Fruit fly (Drosophila melanogaster): Measurements from ENCODE around the gene Srp9.
A peak's percentile ranks its signal among the peaks of the same experiment; 100 is the strongest.

Gene Srp9

DNA sequence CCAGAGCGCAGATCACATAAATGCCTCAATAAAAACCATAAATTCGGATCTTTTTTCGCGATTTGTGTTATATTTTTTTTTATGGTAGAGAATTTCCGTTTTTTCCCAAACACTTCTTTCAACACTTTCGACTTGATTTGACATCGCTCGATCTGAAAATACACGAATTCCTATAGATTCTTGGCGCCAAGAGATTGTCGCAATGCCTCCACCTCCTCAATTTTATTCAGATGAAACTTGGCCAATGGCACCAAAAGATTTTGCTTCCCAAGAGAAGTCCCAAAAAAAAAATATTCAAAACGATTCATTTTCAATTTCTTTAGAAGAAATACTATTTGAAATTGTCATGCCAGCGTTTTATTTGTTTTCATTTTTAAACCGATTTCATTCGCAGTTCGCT lies 31.6 kb upstream of the Srp9 start:
- TF ChIP-seq CG8301 (tag; optimal IDR thresholded peaks at IDR 0.05) (no peak), D1 (tag; optimal IDR thresholded peaks at IDR 0.05) (no peak), CG14655 (GFP tag; optimal IDR thresholded peaks at IDR 0.05) (no peak), Snoo (tag; optimal IDR thresholded peaks at IDR 0.05) (no peak), CG13204 (GFP tag; optimal IDR thresholded peaks at IDR 0.05) (no peak), Pif1A (GFP tag; optimal IDR thresholded peaks at IDR 0.05) (no peak), Pif1B (GFP tag; optimal IDR thresholded peaks at IDR 0.05) (no peak), rn (GFP tag; IDR thresholded peaks at IDR 0.05) (no peak), CG10348 (GFP tag; IDR thresholded peaks at IDR 0.05) (no peak), fd96Ca (GFP tag; IDR thresholded peaks at IDR 0.05) (no peak), gl (tag; optimal IDR thresholded peaks at IDR 0.05) (no peak), Ets98B (GFP tag; IDR thresholded peaks at IDR 0.05) (no peak), CG8159 (tag; optimal IDR thresholded peaks at IDR 0.05) (no peak), CG32121 (GFP tag; IDR thresholded peaks at IDR 0.05) (no peak), CG4496 (GFP tag; IDR thresholded peaks at IDR 0.05) (no peak), CG12605 (GFP tag; IDR thresholded peaks at IDR 0.05) (no peak), EcR (GFP tag; optimal IDR thresholded peaks at IDR 0.05) (no peak), CG9948 (tag; optimal IDR thresholded peaks at IDR 0.05) (no peak), CG34367 (tag; optimal IDR thresholded peaks at IDR 0.05) (no peak)

DNA sequence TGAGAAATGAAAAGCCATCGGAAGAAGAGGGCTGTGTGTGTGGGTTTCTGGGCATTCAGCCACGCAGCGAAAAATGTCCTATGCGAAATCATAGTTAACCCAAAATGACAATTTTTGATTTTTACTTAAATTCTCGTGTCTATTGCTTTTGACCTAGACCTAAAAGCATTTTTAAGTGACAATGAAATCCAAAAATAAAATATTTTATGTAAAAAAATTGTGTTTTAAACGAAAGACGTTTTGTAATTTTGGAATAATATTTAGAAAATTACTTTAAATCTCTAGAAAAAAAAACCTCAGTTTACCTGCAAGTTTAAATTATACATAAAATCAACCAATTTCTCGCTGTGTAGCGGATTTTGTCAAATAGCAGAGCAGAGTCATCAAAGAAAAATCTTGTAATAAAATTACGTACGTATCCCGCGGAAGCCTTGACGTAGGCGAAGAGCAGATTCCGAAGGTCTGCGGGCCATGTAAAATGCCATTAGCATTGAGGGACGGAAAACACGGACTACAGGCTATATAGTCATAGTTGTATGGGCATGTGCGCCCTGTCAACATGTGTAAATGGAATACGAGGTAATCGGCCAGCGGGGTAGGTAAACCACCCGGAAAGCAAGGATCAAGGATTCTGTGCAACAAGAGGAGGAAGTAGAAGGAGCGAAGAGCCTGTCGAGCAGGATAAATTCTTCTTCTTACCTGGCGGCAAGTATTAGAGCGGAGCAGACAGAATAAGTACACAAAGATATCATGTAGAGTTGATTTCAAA lies 26.3 kb upstream of the Srp9 start:
- TF ChIP-seq Pif1A (GFP tag; optimal IDR thresholded peaks at IDR 0.05) (no peak), CG14655 (GFP tag; optimal IDR thresholded peaks at IDR 0.05) (peak; percentile 24), CG15710 (tag; optimal IDR thresholded peaks at IDR 0.05) (no peak)

DNA sequence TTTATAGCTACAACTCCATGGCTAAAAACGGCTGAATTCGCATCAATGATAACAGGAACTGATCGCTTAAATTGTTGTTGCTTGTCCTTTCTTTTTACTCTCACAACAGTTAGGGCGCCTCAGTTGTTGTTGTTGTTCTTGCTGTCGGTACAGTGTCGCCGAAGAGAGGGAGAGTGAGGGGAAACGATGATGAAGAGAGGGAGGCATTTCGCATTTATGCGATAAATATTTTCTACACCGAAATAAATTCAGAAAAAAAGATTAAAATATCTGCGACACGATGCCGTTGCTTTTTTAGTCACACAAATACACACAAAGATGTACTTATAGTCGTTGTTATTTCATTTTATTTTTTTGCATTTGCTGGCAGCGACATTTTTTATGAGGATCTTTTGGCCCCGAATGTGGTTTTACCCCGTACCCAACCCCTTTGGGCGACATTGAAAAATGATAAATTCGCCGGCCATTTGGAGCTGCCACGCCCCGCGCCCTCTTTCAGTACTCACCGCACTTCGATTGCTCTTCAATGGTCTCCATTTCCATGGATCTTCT lies 25.2 kb upstream of the Srp9 start:
- TF ChIP-seq CG8301 (tag; optimal IDR thresholded peaks at IDR 0.05) (no peak), CG9948 (tag; optimal IDR thresholded peaks at IDR 0.05) (no peak), fd96Ca (GFP tag; IDR thresholded peaks at IDR 0.05) (no peak), rn (GFP tag; IDR thresholded peaks at IDR 0.05) (no peak), D1 (tag; optimal IDR thresholded peaks at IDR 0.05) (no peak), Pif1A (GFP tag; optimal IDR thresholded peaks at IDR 0.05) (no peak), Snoo (tag; optimal IDR thresholded peaks at IDR 0.05) (no peak), CG17806 (tag; optimal IDR thresholded peaks at IDR 0.05) (no peak), CG13204 (GFP tag; optimal IDR thresholded peaks at IDR 0.05) (no peak), CG15710 (tag; optimal IDR thresholded peaks at IDR 0.05) (no peak), CG32121 (GFP tag; IDR thresholded peaks at IDR 0.05) (no peak), Pif1B (GFP tag; optimal IDR thresholded peaks at IDR 0.05) (no peak), CG34367 (tag; optimal IDR thresholded peaks at IDR 0.05) (no peak), CG8159 (tag; optimal IDR thresholded peaks at IDR 0.05) (no peak)

DNA sequence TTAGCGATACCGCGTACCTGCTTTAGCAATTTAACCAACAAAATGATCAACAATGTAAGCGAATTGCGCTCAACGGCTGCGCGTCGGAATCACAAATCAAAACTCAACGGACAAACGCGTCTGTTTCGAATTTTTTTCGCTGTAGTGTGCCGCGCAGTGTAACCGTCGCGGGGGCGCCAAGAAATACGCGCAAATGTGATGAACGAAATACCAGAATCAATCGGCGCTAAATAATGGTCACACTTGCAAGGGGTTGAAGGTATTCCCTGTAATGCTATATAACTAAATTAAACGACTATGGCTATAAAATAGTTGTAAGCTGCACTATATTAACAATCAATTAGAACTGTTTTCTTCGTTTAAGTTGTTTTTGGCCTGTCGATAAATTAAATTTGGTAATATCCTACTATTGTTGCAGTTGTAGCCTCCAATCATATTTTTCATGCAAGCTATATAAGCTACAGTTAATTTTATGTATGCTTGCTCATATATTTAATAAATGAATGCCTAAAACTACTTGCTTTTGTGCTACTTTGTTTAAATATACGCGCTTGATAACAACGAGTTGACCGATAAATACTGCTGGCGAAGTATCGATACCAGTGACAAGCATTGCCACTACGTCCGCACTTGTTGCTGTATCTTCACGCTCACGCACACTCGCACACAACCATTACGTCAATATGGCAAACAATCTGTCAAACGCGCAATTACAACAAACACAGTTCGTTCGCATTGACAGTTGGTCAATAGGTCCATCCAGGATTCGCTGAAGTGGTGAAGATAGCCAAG lies 24.2 kb upstream of the Srp9 start, which contains the start of the genes pbl and CG8281:
TSS of gene pbl (minus strand) at position 190 of the 792 bp plus-strand sequence.
TSS of gene CG8281 (plus strand) at position 699 of the 792 bp plus-strand sequence.
- TF ChIP-seq CG12605 (GFP tag; IDR thresholded peaks at IDR 0.05), result peak; percentile 44
- peak; percentile 41 for TF ChIP-seq CG15710 (tag; optimal IDR thresholded peaks at IDR 0.05)
- no peak for TF ChIP-seq Pif1B (GFP tag; optimal IDR thresholded peaks at IDR 0.05)
- TF ChIP-seq CG8301 (tag; optimal IDR thresholded peaks at IDR 0.05), result peak; percentile 26
- TF ChIP-seq Ets98B (GFP tag; IDR thresholded peaks at IDR 0.05), result peak; percentile 56
- TF ChIP-seq Snoo (tag; optimal IDR thresholded peaks at IDR 0.05), result no peak
- peak; percentile 7 for TF ChIP-seq CG8159 (tag; optimal IDR thresholded peaks at IDR 0.05)
- TF ChIP-seq D1 (tag; optimal IDR thresholded peaks at IDR 0.05), result no peak
- TF ChIP-seq gl (tag; optimal IDR thresholded peaks at IDR 0.05), result no peak
- 0 out of 2 replicates have a peak, but pooled peaks have one; percentile 43 for TF ChIP-seq CG32121 (GFP tag; IDR thresholded peaks at IDR 0.05)
- TF ChIP-seq CG14655 (GFP tag; optimal IDR thresholded peaks at IDR 0.05), result no peak
- TF ChIP-seq CG10348 (GFP tag; IDR thresholded peaks at IDR 0.05), result no peak
- peak; percentile 71 for TF ChIP-seq CG4496 (GFP tag; IDR thresholded peaks at IDR 0.05)
- peak; percentile 26 for TF ChIP-seq CG34367 (tag; optimal IDR thresholded peaks at IDR 0.05)
- TF ChIP-seq EcR (GFP tag; optimal IDR thresholded peaks at IDR 0.05), result no peak
- peak; percentile 26 for TF ChIP-seq CG17806 (tag; optimal IDR thresholded peaks at IDR 0.05)
- TF ChIP-seq rn (GFP tag; IDR thresholded peaks at IDR 0.05), result peak; percentile 27; the same call in 1 of the 2 replicates
- peak; percentile 10; the same call in 1 of the 3 replicates for TF ChIP-seq fd96Ca (GFP tag; IDR thresholded peaks at IDR 0.05)
- TF ChIP-seq CG13204 (GFP tag; optimal IDR thresholded peaks at IDR 0.05), result no peak
- TF ChIP-seq Pif1A (GFP tag; optimal IDR thresholded peaks at IDR 0.05), result no peak
- TF ChIP-seq CG9948 (tag; optimal IDR thresholded peaks at IDR 0.05), result peak; percentile 0

dm6 chr3L:7914969-7915596 lies 21.1 kb upstream of the Srp9 start, which contains the start of gene Tmem43:
Gene Tmem43 (minus strand): TSS chr3L:7915120.
- TF ChIP-seq CG34367 (tag; optimal IDR thresholded peaks at IDR 0.05) (no peak), CG14655 (GFP tag; optimal IDR thresholded peaks at IDR 0.05) (no peak), CG9948 (tag; optimal IDR thresholded peaks at IDR 0.05) (no peak), Ets98B (GFP tag; IDR thresholded peaks at IDR 0.05) (no peak), CG8301 (tag; optimal IDR thresholded peaks at IDR 0.05) (no peak), fd96Ca (GFP tag; IDR thresholded peaks at IDR 0.05) (no peak), EcR (GFP tag; optimal IDR thresholded peaks at IDR 0.05) (no peak), CG15710 (tag; optimal IDR thresholded peaks at IDR 0.05) (no peak), Pif1B (GFP tag; optimal IDR thresholded peaks at IDR 0.05) (no peak)
